Fruit fly (Drosophila melanogaster): ENCODE data around the gene CG34012.

Gene CG34012

DNA sequence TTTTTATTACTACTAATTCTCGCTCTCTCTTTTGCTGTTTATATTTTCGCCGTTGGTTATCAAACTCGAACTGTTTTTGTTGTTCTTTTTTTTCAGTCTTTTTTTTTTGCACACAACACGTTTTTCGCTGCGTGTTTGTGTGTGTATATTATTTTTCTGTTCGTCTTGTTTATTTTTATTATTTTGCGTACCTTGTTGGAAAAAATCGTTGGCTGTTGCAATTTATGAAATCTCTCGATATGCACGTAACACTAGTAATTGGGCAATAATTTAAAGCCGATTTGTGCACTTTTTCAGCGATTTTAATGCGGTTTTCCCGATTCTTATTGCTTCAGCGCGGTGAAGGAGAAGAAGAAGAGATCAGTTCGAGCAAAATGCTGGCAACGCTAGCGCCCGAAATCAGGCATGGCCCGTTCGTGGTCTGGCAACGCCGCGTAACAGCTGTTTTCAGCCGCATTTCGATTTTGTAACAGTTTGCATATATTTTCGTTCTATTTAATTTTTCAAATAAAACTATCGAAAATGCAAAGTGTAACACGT, 11.2 kb upstream of the CG34012 start, which contains the start of the genes FoxK and mRpL2 (continued):
- TF ChIP-seq CG4730 (GFP tag; IDR thresholded peaks at IDR 0.05) = no peak
- no peak for TF ChIP-seq CG10321 (GFP tag; IDR thresholded peaks at IDR 0.05)
- TF ChIP-seq Sin3A (optimal IDR thresholded peaks at IDR 0.05) = peak; percentile 72
- peak; percentile 18 for TF ChIP-seq gro (GFP tag; optimal IDR thresholded peaks at IDR 0.05)
- no peak for TF ChIP-seq lilli (GFP tag; optimal IDR thresholded peaks at IDR 0.05)
- peak; percentile 30 for TF ChIP-seq zf30C (GFP tag; optimal IDR thresholded peaks at IDR 0.05)
- TF ChIP-seq pfk (GFP tag; optimal IDR thresholded peaks at IDR 0.05) = no peak
- TF ChIP-seq Xbp1 (GFP tag; optimal IDR thresholded peaks at IDR 0.05) = peak; percentile 13
- peak; percentile 34; the same call in 1 of the 2 replicates for TF ChIP-seq inv (GFP tag; IDR thresholded peaks at IDR 0.05; ENCODE audit: partially characterized antibody)
- no peak for TF ChIP-seq salm (tag; optimal IDR thresholded peaks at IDR 0.05)
- peak; percentile 82 for TF ChIP-seq CG32767 (GFP tag; IDR thresholded peaks at IDR 0.05)
- TF ChIP-seq CG2120 (GFP tag; optimal IDR thresholded peaks at IDR 0.05) = peak; percentile 40
- no peak for TF ChIP-seq Trl (optimal IDR thresholded peaks at IDR 0.05)
- no peak for TF ChIP-seq Trl (GFP tag; optimal IDR thresholded peaks at IDR 0.05)
- no peak for TF ChIP-seq bab2 (GFP tag; optimal IDR thresholded peaks at IDR 0.05)
- no peak for TF ChIP-seq gsb (GFP tag; IDR thresholded peaks at IDR 0.05)
- TF ChIP-seq sug (tag; optimal IDR thresholded peaks at IDR 0.05) = peak; percentile 0
- no peak for TF ChIP-seq dpn (GFP tag; optimal IDR thresholded peaks at IDR 0.05)
- TF ChIP-seq mam (GFP tag; optimal IDR thresholded peaks at IDR 0.05) = peak; percentile 21
- peak; percentile 4 for TF ChIP-seq Hmr (GFP tag; optimal IDR thresholded peaks at IDR 0.05)
- no peak for TF ChIP-seq CG13424 (tag; optimal IDR thresholded peaks at IDR 0.05)
- no peak for TF ChIP-seq Meics (GFP tag; optimal IDR thresholded peaks at IDR 0.05)
- no peak for TF ChIP-seq chn (GFP tag; optimal IDR thresholded peaks at IDR 0.05)
- TF ChIP-seq CG8478 (optimal IDR thresholded peaks at IDR 0.05) = no peak
- TF ChIP-seq h (optimal IDR thresholded peaks at IDR 0.05) = no peak
- TF ChIP-seq sr (GFP tag; IDR thresholded peaks at IDR 0.05) = no peak
- TF ChIP-seq bcd (GFP tag; optimal IDR thresholded peaks at IDR 0.05) = no peak
- peak; percentile 52 for TF ChIP-seq ci (GFP tag; IDR thresholded peaks at IDR 0.05)
- TF ChIP-seq dmrt99B (tag; optimal IDR thresholded peaks at IDR 0.05) = no peak
- TF ChIP-seq MESR4 (GFP tag; optimal IDR thresholded peaks at IDR 0.05) = peak; percentile 71
- TF ChIP-seq al (GFP tag; IDR thresholded peaks at IDR 0.05) = no peak
- no peak for TF ChIP-seq sisA (GFP tag; IDR thresholded peaks at IDR 0.05)
- 0 out of 4 replicates have a peak, but pooled peaks have one; percentile 40 for TF ChIP-seq Dll (GFP tag; IDR thresholded peaks at IDR 0.05; ENCODE audit: partially characterized antibody)
- no peak for TF ChIP-seq CG13296 (GFP tag; optimal IDR thresholded peaks at IDR 0.05)
- TF ChIP-seq CG15601 (tag; optimal IDR thresholded peaks at IDR 0.05) = no peak
- TF ChIP-seq HLH4C (GFP tag; IDR thresholded peaks at IDR 0.05; ENCODE audit: partially characterized antibody) = no peak
- TF ChIP-seq CTCF (GFP tag; optimal IDR thresholded peaks at IDR 0.05) = peak; percentile 44
- TF ChIP-seq unc-4 (GFP tag; IDR thresholded peaks at IDR 0.05; ENCODE audit: partially characterized antibody) = 0 out of 2 replicates have a peak, but pooled peaks have one; percentile 38
- no peak for TF ChIP-seq zen (tag; optimal IDR thresholded peaks at IDR 0.05)
- TF ChIP-seq chm (GFP tag; IDR thresholded peaks at IDR 0.05) = 0 out of 2 replicates have a peak, but pooled peaks have one; percentile 4
- no peak for TF ChIP-seq fd3F (GFP tag; optimal IDR thresholded peaks at IDR 0.05)
- TF ChIP-seq CG10959 (GFP tag; IDR thresholded peaks at IDR 0.05) = no peak
- TF ChIP-seq CG11504 (tag; optimal IDR thresholded peaks at IDR 0.05) = peak; percentile 2
- TF ChIP-seq Myb (GFP tag; optimal IDR thresholded peaks at IDR 0.05) = peak; percentile 78
- TF ChIP-seq CG7963 (GFP tag; IDR thresholded peaks at IDR 0.05; ENCODE audit: partially characterized antibody) = no peak
- TF ChIP-seq CG2678 (tag; optimal IDR thresholded peaks at IDR 0.05) = no peak
- no peak for TF ChIP-seq Dek (tag; optimal IDR thresholded peaks at IDR 0.05)
- TF ChIP-seq CG11695 (GFP tag; IDR thresholded peaks at IDR 0.05) = 0 out of 3 replicates have a peak, but pooled peaks have one; percentile 21
- TF ChIP-seq ind (GFP tag; optimal IDR thresholded peaks at IDR 0.05) = no peak
- peak; percentile 82 for TF ChIP-seq pzg (GFP tag; optimal IDR thresholded peaks at IDR 0.05)
- no peak for TF ChIP-seq CG2202 (tag; optimal IDR thresholded peaks at IDR 0.05)
- TF ChIP-seq pb (GFP tag; optimal IDR thresholded peaks at IDR 0.05) = no peak
